Worm (Caenorhabditis elegans): ENCODE measurements around the gene Y55H10A.2.

- peak; percentile 34 for TF ChIP-seq W03F9.2 (tag; optimal IDR thresholded peaks at IDR 0.05)
- TF ChIP-seq him-1 (tag; optimal IDR thresholded peaks at IDR 0.05) = peak; percentile 28
These were observed 21.3 kb downstream of the Y55H10A.2 start for ce11 chrIV:3384593-3384992.
